Fruit fly (Drosophila melanogaster) whole organism, embryonic: ENCODE data around the gene Tollo.

Experiments
- Ada2b ChIP-seq: fragments of 200-800 bp; sonication (Bioruptor generic); IDR thresholded peaks from 2 replicates; pipeline ENCODE4 v1.3.6; 2022; ENCODE audit warnings: missing biosample characterization, missing genetic modification characterization
- Atf6 ChIP-seq: fragments of 200-800 bp; sonication (Bioruptor generic); IDR thresholded peaks from 2 replicates; pipeline ENCODE4 v1.3.6; 2022; ENCODE audit warnings: missing biosample characterization, missing genetic modification characterization
- B-H1 ChIP-seq: fragments of 200-800 bp; sonication (Bioruptor generic); IDR thresholded peaks from 3 replicates; pipeline ENCODE4 v1.3.6; 2022; ENCODE audit warnings: missing biosample characterization, missing genetic modification characterization
- Bgb ChIP-seq: fragments of 200-800 bp; sonication (Bioruptor generic); IDR thresholded peaks from 2 replicates; pipeline ENCODE4 v1.3.6; 2022; ENCODE audit warnings: missing biosample characterization, missing genetic modification characterization; ENCODE audit not compliant: partially characterized antibody
- Blimp-1 ChIP-seq: fragments of 200-800 bp; sonication (Bioruptor generic); optimal IDR thresholded peaks from 3 replicates; lab custom pipeline; 2018; ENCODE audit warnings: missing biosample characterization, missing genetic modification characterization, mild to moderate bottlenecking, moderate library complexity, missing genetic modification reagents
- CG10267 ChIP-seq: fragments of 200-800 bp; sonication (Bioruptor generic); optimal IDR thresholded peaks from 2 replicates; lab custom pipeline; 2018; ENCODE audit warnings: missing biosample characterization, mild to moderate bottlenecking, missing genetic modification characterization, moderate library complexity
- CG10274 ChIP-seq: fragments of 200-800 bp; sonication (Bioruptor generic); optimal IDR thresholded peaks from 3 replicates; lab custom pipeline; 2017; ENCODE audit warnings: missing biosample characterization, mild to moderate bottlenecking, missing genetic modification characterization
- CG10431 ChIP-seq: fragments of 200-800 bp; sonication (Bioruptor generic); optimal IDR thresholded peaks from 3 replicates; lab custom pipeline; 2018; ENCODE audit warnings: missing biosample characterization, mild to moderate bottlenecking, missing genetic modification characterization
- CG12104 ChIP-seq: fragments of 200-800 bp; sonication (Bioruptor generic); optimal IDR thresholded peaks from 3 replicates; lab custom pipeline; 2016; ENCODE audit warnings: missing biosample characterization, missing genetic modification characterization
- CG13296 ChIP-seq: fragments of 200-800 bp; sonication (Bioruptor generic); optimal IDR thresholded peaks from 3 replicates; lab custom pipeline; 2018; ENCODE audit warnings: missing biosample characterization, mild to moderate bottlenecking, missing genetic modification characterization
- CG14014 ChIP-seq: fragments of 200-800 bp; sonication (Bioruptor generic); IDR thresholded peaks from 2 replicates; pipeline ENCODE4 v1.3.6; 2022; ENCODE audit warnings: missing biosample characterization, missing genetic modification characterization
- CG14441 ChIP-seq: fragments of 200-800 bp; sonication (Bioruptor generic); IDR thresholded peaks from 2 replicates; pipeline ENCODE4 v1.3.6; 2022; ENCODE audit warnings: missing biosample characterization, missing genetic modification characterization
- CG2199 ChIP-seq: fragments of 200-800 bp; sonication (Bioruptor generic); IDR thresholded peaks from 3 replicates; pipeline ENCODE4 v1.3.6; 2022; ENCODE audit warnings: missing biosample characterization, missing genetic modification characterization
- CG2202 ChIP-seq: fragments of 200-800 bp; sonication (Bioruptor generic); optimal IDR thresholded peaks from 2 replicates; lab custom pipeline; 2018; ENCODE audit warnings: missing biosample characterization, mild to moderate bottlenecking, missing genetic modification characterization
- CG34224 ChIP-seq: fragments of 200-800 bp; sonication (Bioruptor generic); IDR thresholded peaks from 3 replicates; pipeline ENCODE4 v1.3.6; 2022; ENCODE audit warnings: missing biosample characterization, missing genetic modification characterization; ENCODE audit not compliant: partially characterized antibody
- CG3995 ChIP-seq: fragments of 200-800 bp; sonication (Bioruptor generic); optimal IDR thresholded peaks from 3 replicates; lab custom pipeline; 2016; ENCODE audit warnings: missing biosample characterization, missing genetic modification characterization
- CG6175 ChIP-seq: fragments of 200-800 bp; sonication (Bioruptor generic); IDR thresholded peaks from 3 replicates; pipeline ENCODE4 v1.3.6; 2022; ENCODE audit warnings: missing biosample characterization, missing genetic modification characterization
- CG6683 ChIP-seq: fragments of 200-800 bp; sonication (Bioruptor generic); optimal IDR thresholded peaks from 2 replicates; lab custom pipeline; 2017; ENCODE audit warnings: missing biosample characterization, mild to moderate bottlenecking, missing genetic modification characterization, missing genetic modification reagents
- CG6765 ChIP-seq: fragments of 200-800 bp; sonication (Bioruptor generic); optimal IDR thresholded peaks from 3 replicates; lab custom pipeline; 2017; ENCODE audit warnings: missing biosample characterization, mild to moderate bottlenecking, missing genetic modification characterization
- CG7786 ChIP-seq: fragments of 200-800 bp; sonication (Bioruptor generic); optimal IDR thresholded peaks from 2 replicates; lab custom pipeline; 2016; ENCODE audit warnings: missing biosample characterization, missing genetic modification characterization
- CG8281 ChIP-seq: fragments of 200-800 bp; sonication (Bioruptor generic); optimal IDR thresholded peaks from 2 replicates; lab custom pipeline; 2018; ENCODE audit warnings: missing biosample characterization, mild to moderate bottlenecking, missing genetic modification characterization, moderate library complexity
- CG8290 ChIP-seq, 3 experiments: fragments of 200-800 bp; sonication (Bioruptor generic); optimal IDR thresholded peaks; 2 replicates each; lab custom pipeline; 2016 to 2019; ENCODE audit warnings: missing biosample characterization in 3 of 3, missing genetic modification characterization in 3 of 3, mild to moderate bottlenecking in 2 of 3, moderate library complexity in 1 of 3
- Dbx ChIP-seq: fragments of 200-800 bp; sonication (Bioruptor generic); IDR thresholded peaks from 3 replicates; pipeline ENCODE4 v1.3.6; 2022; ENCODE audit warnings: missing biosample characterization, missing genetic modification characterization
- Dip2 ChIP-seq: fragments of 200-800 bp; sonication (Bioruptor generic); IDR thresholded peaks from 2 replicates; pipeline ENCODE4 v1.3.6; 2022; ENCODE audit warnings: missing biosample characterization, missing genetic modification characterization
- MESR4 ChIP-seq: fragments of 200-800 bp; sonication (Bioruptor generic); optimal IDR thresholded peaks from 2 replicates; lab custom pipeline; 2018; ENCODE audit warnings: missing biosample characterization, mild to moderate bottlenecking, missing genetic modification characterization, moderate library complexity
- Med ChIP-seq: fragments of 200-800 bp; sonication (Bioruptor generic); peaks from one replicate; lab custom pipeline; 2016; ENCODE audit warnings: missing biosample characterization, missing genetic modification characterization, mild to moderate bottlenecking, inconsistent platforms, moderate library complexity
- Nf-YA ChIP-seq: fragments of 200-800 bp; sonication (Bioruptor generic); IDR thresholded peaks from 2 replicates; pipeline ENCODE4 v1.3.6; 2022; ENCODE audit warnings: missing biosample characterization, missing genetic modification characterization
- Pdp1 ChIP-seq, 2 experiments: fragments of 200-800 bp; sonication (Bioruptor generic); optimal IDR thresholded peaks; 3 replicates each; lab custom pipeline; 2016; ENCODE audit warnings: missing biosample characterization in 2 of 2, missing genetic modification characterization in 2 of 2, mild to moderate bottlenecking in 1 of 2, moderate library complexity in 1 of 2
- Poxn ChIP-seq: fragments of 200-800 bp; sonication (Bioruptor generic); IDR thresholded peaks from 2 replicates; pipeline ENCODE4 v1.3.6; 2022; ENCODE audit warnings: missing biosample characterization, missing genetic modification characterization
- Usf ChIP-seq: fragments of 200-800 bp; sonication (Bioruptor generic); optimal IDR thresholded peaks from 2 replicates; lab custom pipeline; 2017; ENCODE audit warnings: missing genotype, missing biosample characterization, missing genetic modification characterization
- Xrp1 ChIP-seq: fragments of 200-800 bp; sonication (Bioruptor generic); IDR thresholded peaks from 2 replicates; pipeline ENCODE4 v1.3.6; 2022; ENCODE audit warnings: missing biosample characterization, missing genetic modification characterization
- chif ChIP-seq, 2 experiments: fragments of 200-800 bp; sonication (Bioruptor generic); optimal IDR thresholded peaks; 3 replicates each; lab custom pipeline; 2016; ENCODE audit warnings: missing biosample characterization in 2 of 2, missing genetic modification characterization in 2 of 2
- crol ChIP-seq: fragments of 200-800 bp; sonication (Bioruptor generic); IDR thresholded peaks from 2 replicates; pipeline ENCODE4 v1.3.6; 2022; ENCODE audit warnings: missing biosample characterization, missing genetic modification characterization
- dmrt99B ChIP-seq: fragments of 200-800 bp; sonication (Bioruptor generic); optimal IDR thresholded peaks from 2 replicates; lab custom pipeline; 2018; ENCODE audit warnings: missing biosample characterization, mild to moderate bottlenecking, missing genetic modification characterization, moderate library complexity
- eve ChIP-seq, 2 experiments: fragments of >200 bp; optimal IDR thresholded peaks; 2 replicates each; lab custom pipeline; 2017; ENCODE audit warnings: missing biosample characterization in 2 of 2, missing genetic modification characterization in 2 of 2
- gfzf ChIP-seq: fragments of 200-800 bp; sonication (Bioruptor generic); optimal IDR thresholded peaks from 2 replicates; lab custom pipeline; 2016; ENCODE audit warnings: missing biosample characterization, mild to moderate bottlenecking, missing genetic modification characterization, moderate library complexity
- grau ChIP-seq: fragments of 200-800 bp; optimal IDR thresholded peaks from 3 replicates; lab custom pipeline; 2019; ENCODE audit warnings: missing biosample characterization, mild to moderate bottlenecking, missing genetic modification characterization, moderate library complexity
- gro ChIP-seq: fragments of 200-800 bp; sonication (Bioruptor generic); optimal IDR thresholded peaks from 2 replicates; lab custom pipeline; 2016; ENCODE audit warnings: missing biosample characterization, missing genetic modification characterization
- gsb-n ChIP-seq: fragments of 200-800 bp; sonication (Bioruptor generic); optimal IDR thresholded peaks from 3 replicates; lab custom pipeline; 2018; ENCODE audit warnings: missing biosample characterization, mild to moderate bottlenecking, missing genetic modification characterization
- gt ChIP-seq: fragments of 200-800 bp; sonication (Bioruptor generic); IDR thresholded peaks from 2 replicates; pipeline ENCODE4 v1.3.6; 2022; ENCODE audit warnings: missing biosample characterization, missing genetic modification characterization
- her ChIP-seq: fragments of 200-800 bp; sonication (Bioruptor generic); optimal IDR thresholded peaks from 2 replicates; lab custom pipeline; 2016; ENCODE audit warnings: missing biosample characterization, missing genetic modification characterization
- kah ChIP-seq: fragments of 200-800 bp; sonication (Bioruptor generic); optimal IDR thresholded peaks from 2 replicates; lab custom pipeline; 2018; ENCODE audit warnings: missing biosample characterization, mild to moderate bottlenecking, missing genetic modification characterization
- mld ChIP-seq: fragments of 200-800 bp; sonication (Bioruptor generic); IDR thresholded peaks from 3 replicates; pipeline ENCODE4 v1.3.6; 2022; ENCODE audit warnings: missing biosample characterization, missing genetic modification characterization; ENCODE audit not compliant: partially characterized antibody
- sug ChIP-seq: fragments of 200-800 bp; optimal IDR thresholded peaks from 2 replicates; lab custom pipeline; 2019; ENCODE audit warnings: missing biosample characterization, mild to moderate bottlenecking, missing genetic modification characterization, moderate library complexity
- tll ChIP-seq, 2 experiments: fragments of 200-800 bp in 1 of 2; fragments of >200 bp in 1 of 2; sonication (Bioruptor generic) in 1 of 2; optimal IDR thresholded peaks; 2 replicates each; lab custom pipeline; 2017 to 2019; ENCODE audit warnings: missing biosample characterization in 2 of 2, missing genetic modification characterization in 2 of 2, mild to moderate bottlenecking in 1 of 2, moderate library complexity in 1 of 2
- twi ChIP-seq: fragments of 200-800 bp; optimal IDR thresholded peaks from 2 replicates; lab custom pipeline; 2019; ENCODE audit warnings: missing biosample characterization, mild to moderate bottlenecking, missing genetic modification characterization, moderate library complexity
- usp ChIP-seq: fragments of >200 bp; optimal IDR thresholded peaks from 2 replicates; lab custom pipeline; 2017; ENCODE audit warnings: missing biosample characterization, missing genetic modification characterization
- wor ChIP-seq: fragments of 200-800 bp; sonication (Bioruptor generic); IDR thresholded peaks from 2 replicates; pipeline ENCODE4 v1.3.6; 2022; ENCODE audit warnings: missing biosample characterization, missing genetic modification characterization

The Tollo gene

dm6 chr3L:15235289-15236080 lies at the start of gene Tollo (continued):
- TF ChIP-seq CG2199 (GFP tag; lab: Robert Waterston, UW) (peak; percentile 82; the same call in 2 of the 3 replicates), sug (tag; lab: Kevin White, UChicago) (peak; percentile 77), CG13296 (GFP tag; lab: Kevin White, UChicago) (no peak), Bgb (peak; percentile 82), Med (GFP tag; lab: Kevin White, UChicago) (peak; percentile 81), tll (GFP tag; optimal IDR thresholded peaks at IDR 0.05; lab: Kevin White, UChicago) (peak in 1 of 2 experiments; percentile 20), eve (GFP tag; optimal IDR thresholded peaks at IDR 0.05; lab: Kevin White, UChicago) (no peak), Blimp-1 (GFP tag; lab: Kevin White, UChicago) (no peak), Xrp1 (peak; percentile 21; the same call in 1 of the 2 replicates), Nf-YA (GFP tag; lab: Robert Waterston, UW) (no peak), Pdp1 (GFP tag; optimal IDR thresholded peaks at IDR 0.05; lab: Kevin White, UChicago) (peak; percentile 37 to 50), CG10274 (GFP tag; lab: Kevin White, UChicago) (peak; percentile 3), Ada2b (GFP tag; lab: Robert Waterston, UW) (0 out of 2 replicates have a peak, but pooled peaks have one; percentile 12), CG6765 (GFP tag; lab: Kevin White, UChicago) (no peak), crol (GFP tag; lab: Robert Waterston, UW) (peak; percentile 78), mld (GFP tag; lab: Robert Waterston, UW) (0 out of 3 replicates have a peak, but pooled peaks have one; percentile 50), twi (peak; percentile 58), her (GFP tag; lab: Kevin White, UChicago) (no peak), CG2202 (tag; lab: Kevin White, UChicago) (no peak), kah (GFP tag; lab: Kevin White, UChicago) (peak; percentile 22), grau (tag; lab: Kevin White, UChicago) (peak; percentile 19), Atf6 (no peak), Poxn (GFP tag; lab: Robert Waterston, UW) (0 out of 2 replicates have a peak, but pooled peaks have one; percentile 1), CG34224 (GFP tag; lab: Robert Waterston, UW) (peak; percentile 65), Usf (peak; percentile 15), usp (GFP tag; lab: Kevin White, UChicago) (no peak), CG7786 (GFP tag; lab: Kevin White, UChicago) (peak; percentile 53), gfzf (GFP tag; lab: Kevin White, UChicago) (no peak), CG10267 (tag; lab: Kevin White, UChicago) (no peak), CG8281 (tag; lab: Kevin White, UChicago) (peak; percentile 45), B-H1 (GFP tag; lab: Robert Waterston, UW) (no peak), MESR4 (GFP tag; lab: Kevin White, UChicago) (no peak), CG14441 (GFP tag; lab: Robert Waterston, UW) (peak; percentile 40; the same call in 1 of the 2 replicates), CG14014 (peak; percentile 4; the same call in 1 of the 2 replicates), Dip2 (GFP tag; lab: Robert Waterston, UW) (no peak), gro (peak; percentile 27), gt (GFP tag; lab: Robert Waterston, UW) (peak; percentile 61), CG6175 (GFP tag; lab: Robert Waterston, UW) (no peak), CG3995 (GFP tag; lab: Kevin White, UChicago) (no peak), CG6683 (no peak), Dbx (GFP tag; lab: Robert Waterston, UW) (0 out of 3 replicates have a peak, but pooled peaks have one; percentile 22), chif (GFP tag; optimal IDR thresholded peaks at IDR 0.05; lab: Kevin White, UChicago) (peak in 1 of 2 experiments; percentile 10), CG10431 (GFP tag; lab: Kevin White, UChicago) (no peak), CG12104 (GFP tag; lab: Kevin White, UChicago) (no peak), dmrt99B (no peak), CG8290 (GFP tag; optimal IDR thresholded peaks at IDR 0.05; lab: Kevin White, UChicago) (no peak), CG8290 (tag; optimal IDR thresholded peaks at IDR 0.05; lab: Kevin White, UChicago) (peak in 1 of 2 experiments; percentile 50), wor (GFP tag; lab: Robert Waterston, UW) (no peak), gsb-n (peak; percentile 9)
